Fruit fly (Drosophila melanogaster) whole organism, embryonic: ENCODE measurements around the gene BtbVII.

Experiments used
- Bdp1 ChIP-seq: fragments of 200-800 bp; sonication (Bioruptor generic); optimal IDR thresholded peaks from 3 replicates; lab custom pipeline; 2016; ENCODE audit warnings: missing biosample characterization, missing genetic modification characterization
- CG11695 ChIP-seq: fragments of 200-800 bp; sonication (Bioruptor generic); IDR thresholded peaks from 3 replicates; pipeline ENCODE4 v1.3.6; 2022; ENCODE audit warnings: missing biosample characterization, missing genetic modification characterization
- CG1603 ChIP-seq: fragments of 200-800 bp; sonication (Bioruptor generic); optimal IDR thresholded peaks from 2 replicates; lab custom pipeline; 2019; ENCODE audit warnings: missing biosample characterization, mild to moderate bottlenecking, missing genetic modification characterization, moderate library complexity
- CG16813 ChIP-seq: fragments of 200-800 bp; sonication (Bioruptor generic); IDR thresholded peaks from 3 replicates; pipeline ENCODE4 v1.3.6; 2022; ENCODE audit warnings: missing biosample characterization, missing genetic modification characterization; ENCODE audit not compliant: partially characterized antibody
- CG30431 ChIP-seq: fragments of 200-800 bp; sonication (Bioruptor generic); optimal IDR thresholded peaks from 2 replicates; lab custom pipeline; 2017; ENCODE audit warnings: missing biosample characterization, missing genetic modification characterization
- CG5245 ChIP-seq: fragments of 200-800 bp; sonication (Bioruptor generic); optimal IDR thresholded peaks from 3 replicates; lab custom pipeline; 2016; ENCODE audit warnings: missing biosample characterization, missing genetic modification characterization
- CG6254 ChIP-seq: fragments of 200-800 bp; sonication (Bioruptor generic); optimal IDR thresholded peaks from 3 replicates; lab custom pipeline; 2017; ENCODE audit warnings: mild to moderate bottlenecking, missing biosample characterization, missing genetic modification reagents, missing genetic modification characterization
- H2.0 ChIP-seq: fragments of 200-800 bp; sonication (Bioruptor generic); IDR thresholded peaks from 2 replicates; pipeline ENCODE4 v1.3.6; 2022; ENCODE audit warnings: missing biosample characterization, missing genetic modification characterization
- ems ChIP-seq: fragments of 200-800 bp; sonication (Bioruptor generic); optimal IDR thresholded peaks from 3 replicates; lab custom pipeline; 2016; ENCODE audit warnings: missing biosample characterization, missing genetic modification characterization
- jumu ChIP-seq: fragments of 200-800 bp; sonication (Bioruptor generic); optimal IDR thresholded peaks from 3 replicates; lab custom pipeline; 2016; ENCODE audit warnings: missing biosample characterization, missing genetic modification characterization
- tin ChIP-seq: fragments of 200-800 bp; sonication (Bioruptor generic); optimal IDR thresholded peaks from 3 replicates; lab custom pipeline; 2016; ENCODE audit warnings: missing biosample characterization, missing genetic modification characterization
- ttk ChIP-seq: fragments of 200-800 bp; sonication (Bioruptor generic); IDR thresholded peaks from 2 replicates; pipeline ENCODE4 v2.1.2; 2022; ENCODE audit warnings: missing biosample characterization, missing genetic modification characterization

dm6 chr3L:3184104-3184503 is 35.7 kb downstream of the BtbVII start, which contains the start of gene CG42494:
- TF ChIP-seq jumu (GFP tag; lab: Kevin White, UChicago) (no peak), CG6254 (no peak), CG11695 (GFP tag; lab: Robert Waterston, UW) (no peak), ems (no peak), Bdp1 (no peak), CG30431 (GFP tag; lab: Kevin White, UChicago) (no peak), H2.0 (GFP tag; lab: Robert Waterston, UW) (no peak), CG5245 (GFP tag; lab: Kevin White, UChicago) (no peak), ttk (GFP tag; lab: Robert Waterston, UW) (no peak), CG1603 (no peak), tin (GFP tag; lab: Kevin White, UChicago) (no peak), CG16813 (GFP tag; lab: Robert Waterston, UW) (no peak)
